Worm (Caenorhabditis elegans) whole organism, L3 larva: ENCODE results near the gene ubc-20.

Experiments
- elt-3 ChIP-seq, 3 experiments: fragments of 150-350 bp in 1 of 3; sonication (generic microtip) in 2 of 3; optimal IDR thresholded peaks; 2 replicates in 2 of 3; 4 replicates in 1 of 3; lab custom pipeline; 2014 to 2017; ENCODE audit warnings: missing biosample characterization in 3 of 3, missing genetic modification characterization in 3 of 3
- fkh-10 ChIP-seq: sonication (generic microtip); optimal IDR thresholded peaks from 2 replicates; lab custom pipeline; 2017; ENCODE audit warnings: missing biosample characterization, missing genetic modification reagents, missing genetic modification characterization
- jun-1 ChIP-seq: fragments of 150-350 bp; optimal IDR thresholded peaks from 2 replicates; lab custom pipeline; 2014; ENCODE audit warnings: missing biosample characterization, missing genetic modification reagents, missing genetic modification characterization
- nhr-11 ChIP-seq: fragments of 150-350 bp; optimal IDR thresholded peaks from 2 replicates; lab custom pipeline; 2014; ENCODE audit warnings: missing biosample characterization, missing genetic modification characterization
- nhr-237 ChIP-seq: fragments of 150-350 bp; optimal IDR thresholded peaks from 2 replicates; lab custom pipeline; 2014; ENCODE audit warnings: missing biosample characterization, missing genetic modification characterization
- nhr-76 ChIP-seq: fragments of 150-350 bp; sonication (generic microtip); optimal IDR thresholded peaks from 5 replicates; lab custom pipeline; 2014; ENCODE audit warnings: missing biosample characterization, missing genetic modification characterization
- pha-4 ChIP-seq: fragments of 150-350 bp; optimal IDR thresholded peaks from 2 replicates; lab custom pipeline; 2014; ENCODE audit warnings: missing biosample characterization, missing genetic modification reagents, missing genetic modification characterization
- tbx-2 ChIP-seq: sonication (generic microtip); optimal IDR thresholded peaks from 2 replicates; lab custom pipeline; 2016; ENCODE audit warnings: mild to moderate bottlenecking, missing genetic modification characterization, missing compliant biosample characterization

- TF ChIP-seq elt-3 (tag; optimal IDR thresholded peaks at IDR 0.05; lab: Kevin White, UChicago) (no peak), fkh-10 (GFP tag; lab: Kevin White, UChicago) (no peak), jun-1 (no peak), pha-4 (tag; lab: Kevin White, UChicago) (no peak), tbx-2 (tag; lab: Kevin White, UChicago) (no peak), nhr-237 (tag; lab: Kevin White, UChicago) (no peak), nhr-76 (no peak), nhr-11 (tag; lab: Kevin White, UChicago) (no peak)
Observed at ce11 chrIII:159665-160064, 29.0 kb upstream of the ubc-20 start.
